Fruit fly (Drosophila melanogaster) whole organism: Measurements from ENCODE around the gene bero.

Source experiments
- CG8478 ChIP-seq: fragments of >200 bp; optimal IDR thresholded peaks from 2 replicates; lab custom pipeline; 2018; ENCODE audit warnings: inconsistent platforms
- usp ChIP-seq: fragments of >200 bp; optimal IDR thresholded peaks from 2 replicates; lab custom pipeline; 2017; ENCODE audit warnings: missing biosample characterization, missing genetic modification characterization, mixed read lengths

- TF ChIP-seq usp (GFP tag; lab: Kevin White, UChicago) = no peak
- TF ChIP-seq CG8478 (lab: Kevin White, UChicago) = no peak
Observed at dm6 chr2L:20821249-20822024, 37.1 kb upstream of the bero start.
